Fruit fly (Drosophila melanogaster) whole organism, embryonic: ENCODE data around the gene CG32189.
A peak's percentile ranks its signal among the peaks of the same experiment; 100 is the strongest.

Source experiments
- Asciz ChIP-seq: fragments of 200-800 bp; sonication (Bioruptor generic); optimal IDR thresholded peaks from 2 replicates; lab custom pipeline; 2017; ENCODE audit warnings: missing biosample characterization, mild to moderate bottlenecking, missing genetic modification characterization, missing genetic modification reagents
- Bgb ChIP-seq: fragments of 200-800 bp; sonication (Bioruptor generic); IDR thresholded peaks from 2 replicates; pipeline ENCODE4 v1.3.6; 2022; ENCODE audit warnings: missing biosample characterization, missing genetic modification characterization; ENCODE audit not compliant: partially characterized antibody
- CG1024 ChIP-seq: fragments of 200-800 bp; sonication (Bioruptor generic); IDR thresholded peaks from 2 replicates; pipeline ENCODE4 v1.3.6; 2022; ENCODE audit warnings: missing biosample characterization, missing genetic modification characterization
- CG10979 ChIP-seq: fragments of 200-800 bp; sonication (Bioruptor generic); optimal IDR thresholded peaks from 2 replicates; lab custom pipeline; 2018; ENCODE audit warnings: missing biosample characterization, mild to moderate bottlenecking, missing genetic modification characterization, moderate library complexity
- CG12219 ChIP-seq: fragments of 200-800 bp; sonication (Bioruptor generic); optimal IDR thresholded peaks from 3 replicates; lab custom pipeline; 2018; ENCODE audit warnings: missing biosample characterization, mild to moderate bottlenecking, missing genetic modification characterization
- CG12299 ChIP-seq: fragments of 200-800 bp; sonication (Bioruptor generic); optimal IDR thresholded peaks from 2 replicates; lab custom pipeline; 2018; ENCODE audit warnings: missing biosample characterization, mild to moderate bottlenecking, missing genetic modification characterization
- CG14050 ChIP-seq: fragments of 200-800 bp; sonication (Bioruptor generic); IDR thresholded peaks from 3 replicates; pipeline ENCODE4 v1.3.6; 2022; ENCODE audit warnings: missing biosample characterization, missing genetic modification characterization
- CG14860 ChIP-seq: fragments of 200-800 bp; sonication (Bioruptor generic); IDR thresholded peaks from 3 replicates; pipeline ENCODE4 v1.3.6; 2022; ENCODE audit warnings: missing biosample characterization, missing genetic modification characterization; ENCODE audit not compliant: partially characterized antibody
- CG2120 ChIP-seq: fragments of 200-800 bp; sonication (Bioruptor generic); optimal IDR thresholded peaks from 3 replicates; lab custom pipeline; 2016; ENCODE audit warnings: missing biosample characterization, missing genetic modification characterization
- CG31388 ChIP-seq: fragments of 200-800 bp; sonication (Bioruptor generic); optimal IDR thresholded peaks from 2 replicates; lab custom pipeline; 2016; ENCODE audit warnings: missing biosample characterization, missing genetic modification characterization
- CG34422 ChIP-seq: fragments of 200-800 bp; sonication (Bioruptor generic); IDR thresholded peaks from 3 replicates; pipeline ENCODE4 v1.3.6; 2022; ENCODE audit warnings: missing biosample characterization, missing genetic modification characterization
- CG6654 ChIP-seq: fragments of 200-800 bp; sonication (Bioruptor generic); optimal IDR thresholded peaks from 2 replicates; lab custom pipeline; 2017; ENCODE audit warnings: missing biosample characterization, mild to moderate bottlenecking, missing genetic modification characterization
- CG7786 ChIP-seq: fragments of 200-800 bp; sonication (Bioruptor generic); optimal IDR thresholded peaks from 2 replicates; lab custom pipeline; 2016; ENCODE audit warnings: missing biosample characterization, missing genetic modification characterization
- CG8765 ChIP-seq: fragments of 200-800 bp; sonication (Bioruptor generic); IDR thresholded peaks from 2 replicates; pipeline ENCODE4 v1.3.6; 2022; ENCODE audit warnings: missing biosample characterization, missing genetic modification characterization
- CG8944 ChIP-seq: fragments of 200-800 bp; sonication (Bioruptor generic); optimal IDR thresholded peaks from 3 replicates; lab custom pipeline; 2016; ENCODE audit warnings: missing biosample characterization, missing genetic modification characterization
- Chrac-16 ChIP-seq: fragments of 200-800 bp; sonication (Bioruptor generic); optimal IDR thresholded peaks from 3 replicates; lab custom pipeline; 2016; ENCODE audit warnings: missing biosample characterization, missing genetic modification characterization
- Dll ChIP-seq: fragments of 200-800 bp; sonication (Bioruptor generic); IDR thresholded peaks from 4 replicates; pipeline ENCODE4 v1.3.6; 2022; ENCODE audit warnings: missing biosample characterization, missing genetic modification characterization; ENCODE audit not compliant: partially characterized antibody
- Dref ChIP-seq: fragments of 200-800 bp; sonication (Bioruptor generic); IDR thresholded peaks from 2 replicates; pipeline ENCODE4 v1.3.6; 2022; ENCODE audit warnings: missing biosample characterization, missing genetic modification characterization
- HLH3B ChIP-seq: fragments of 200-800 bp; sonication (Bioruptor generic); IDR thresholded peaks from 2 replicates; pipeline ENCODE4 v1.3.6; 2022; ENCODE audit warnings: missing biosample characterization, missing genetic modification characterization
- Kr ChIP-seq: fragments of 200-800 bp; sonication (Bioruptor generic); optimal IDR thresholded peaks from 2 replicates; lab custom pipeline; 2017; ENCODE audit warnings: missing biosample characterization, mild to moderate bottlenecking, missing genetic modification characterization
- Mad ChIP-seq: fragments of 200-800 bp; sonication (Bioruptor generic); optimal IDR thresholded peaks from 2 replicates; lab custom pipeline; 2016; ENCODE audit warnings: missing biosample characterization, missing genetic modification characterization
- Neu2 ChIP-seq: fragments of 200-800 bp; sonication (Bioruptor generic); optimal IDR thresholded peaks from 3 replicates; lab custom pipeline; 2016; ENCODE audit warnings: missing biosample characterization, missing genetic modification characterization, borderline replicate concordance
- NfI ChIP-seq: fragments of 200-800 bp; sonication (Bioruptor generic); optimal IDR thresholded peaks from 3 replicates; lab custom pipeline; 2018; ENCODE audit warnings: missing biosample characterization, mild to moderate bottlenecking, missing genetic modification characterization, moderate library complexity
- PHDP ChIP-seq: fragments of 200-800 bp; sonication (Bioruptor generic); optimal IDR thresholded peaks from 3 replicates; lab custom pipeline; 2018; ENCODE audit warnings: missing biosample characterization, mild to moderate bottlenecking, missing genetic modification characterization, moderate library complexity
- Rfx ChIP-seq: fragments of 200-800 bp; sonication (Bioruptor generic); IDR thresholded peaks from 2 replicates; pipeline ENCODE4 v1.3.6; 2022; ENCODE audit warnings: missing biosample characterization, missing genetic modification characterization
- Xrp1 ChIP-seq: fragments of 200-800 bp; sonication (Bioruptor generic); IDR thresholded peaks from 2 replicates; pipeline ENCODE4 v1.3.6; 2022; ENCODE audit warnings: missing biosample characterization, missing genetic modification characterization
- bigmax ChIP-seq: fragments of 200-800 bp; sonication (Bioruptor generic); optimal IDR thresholded peaks from 2 replicates; lab custom pipeline; 2018; ENCODE audit warnings: missing biosample characterization, mild to moderate bottlenecking, missing genetic modification characterization
- cato ChIP-seq: fragments of 200-800 bp; sonication (Bioruptor generic); optimal IDR thresholded peaks from 2 replicates; lab custom pipeline; 2016; ENCODE audit warnings: missing biosample characterization, missing genetic modification characterization, borderline replicate concordance
- dan ChIP-seq: fragments of 200-800 bp; sonication (Bioruptor generic); IDR thresholded peaks from 2 replicates; pipeline ENCODE4 v1.3.6; 2022; ENCODE audit warnings: missing biosample characterization, missing genetic modification characterization
- esg ChIP-seq: fragments of 200-800 bp; sonication (Bioruptor generic); conservative IDR thresholded peaks from 2 replicates; pipeline ENCODE4 v1.3.6; 2022; ENCODE audit warnings: missing biosample characterization, missing genetic modification characterization
- eve ChIP-seq, 2 experiments: fragments of >200 bp; optimal IDR thresholded peaks; 2 replicates each; lab custom pipeline; 2017; ENCODE audit warnings: missing biosample characterization in 2 of 2, missing genetic modification characterization in 2 of 2
- ewg ChIP-seq: fragments of 200-800 bp; sonication (Bioruptor generic); optimal IDR thresholded peaks from 3 replicates; lab custom pipeline; 2017; ENCODE audit warnings: mild to moderate bottlenecking, missing biosample characterization, missing genetic modification reagents, missing genetic modification characterization
- ftz-f1 ChIP-seq: fragments of 200-800 bp; sonication (Bioruptor generic); optimal IDR thresholded peaks from 2 replicates; lab custom pipeline; 2016; ENCODE audit warnings: missing biosample characterization, missing genetic modification characterization
- gsb ChIP-seq: fragments of 200-800 bp; sonication (Bioruptor generic); IDR thresholded peaks from 2 replicates; pipeline ENCODE4 v1.3.6; 2022; ENCODE audit warnings: missing biosample characterization, missing genetic modification characterization
- gsb-n ChIP-seq: fragments of 200-800 bp; sonication (Bioruptor generic); optimal IDR thresholded peaks from 3 replicates; lab custom pipeline; 2018; ENCODE audit warnings: missing biosample characterization, mild to moderate bottlenecking, missing genetic modification characterization
- lbe ChIP-seq: fragments of 200-800 bp; sonication (Bioruptor generic); optimal IDR thresholded peaks from 2 replicates; lab custom pipeline; 2016; ENCODE audit warnings: missing biosample characterization, mild to moderate bottlenecking, missing genetic modification characterization
- nau ChIP-seq: fragments of 200-800 bp; sonication (Bioruptor generic); optimal IDR thresholded peaks from 3 replicates; lab custom pipeline; 2017; ENCODE audit warnings: missing biosample characterization, mild to moderate bottlenecking, missing genetic modification characterization, missing genetic modification reagents
- nerfin-1 ChIP-seq: fragments of 200-800 bp; sonication (Bioruptor generic); optimal IDR thresholded peaks from 3 replicates; lab custom pipeline; 2019; ENCODE audit warnings: missing biosample characterization, mild to moderate bottlenecking, missing genetic modification characterization, moderate library complexity
- nmo ChIP-seq: fragments of 200-800 bp; sonication (Bioruptor generic); optimal IDR thresholded peaks from 2 replicates; lab custom pipeline; 2018; ENCODE audit warnings: missing biosample characterization, mild to moderate bottlenecking, missing genetic modification characterization, moderate library complexity
- odd ChIP-seq: fragments of 200-800 bp; sonication (Bioruptor generic); optimal IDR thresholded peaks from 2 replicates; lab custom pipeline; 2017; ENCODE audit warnings: missing biosample characterization, mild to moderate bottlenecking, missing genetic modification characterization
- pros ChIP-seq: fragments of 200-800 bp; sonication (Bioruptor generic); optimal IDR thresholded peaks from 3 replicates; lab custom pipeline; 2019; ENCODE audit warnings: missing biosample characterization, mild to moderate bottlenecking, missing genetic modification characterization, moderate library complexity
- row ChIP-seq: fragments of 200-800 bp; sonication (Bioruptor generic); IDR thresholded peaks from 3 replicates; pipeline ENCODE4 v1.3.6; 2022; ENCODE audit warnings: missing biosample characterization, missing genetic modification characterization
- salm ChIP-seq: fragments of 200-800 bp; sonication (Bioruptor generic); optimal IDR thresholded peaks from 2 replicates; lab custom pipeline; 2018; ENCODE audit warnings: missing biosample characterization, mild to moderate bottlenecking, missing genetic modification characterization
- sens ChIP-seq: fragments of 200-800 bp; sonication (Bioruptor generic); peaks from one replicate; lab custom pipeline; 2016; ENCODE audit warnings: missing biosample characterization, missing genetic modification characterization
- shn ChIP-seq: fragments of 200-800 bp; sonication (Bioruptor generic); optimal IDR thresholded peaks from 3 replicates; lab custom pipeline; 2016; ENCODE audit warnings: missing biosample characterization, missing genetic modification characterization
- sug ChIP-seq: fragments of 200-800 bp; optimal IDR thresholded peaks from 2 replicates; lab custom pipeline; 2019; ENCODE audit warnings: missing biosample characterization, mild to moderate bottlenecking, missing genetic modification characterization, moderate library complexity
- tll ChIP-seq, 2 experiments: fragments of 200-800 bp in 1 of 2; fragments of >200 bp in 1 of 2; sonication (Bioruptor generic) in 1 of 2; optimal IDR thresholded peaks; 2 replicates each; lab custom pipeline; 2017 to 2019; ENCODE audit warnings: missing biosample characterization in 2 of 2, missing genetic modification characterization in 2 of 2, mild to moderate bottlenecking in 1 of 2, moderate library complexity in 1 of 2
- unc-4 ChIP-seq: fragments of 200-800 bp; sonication (Bioruptor generic); IDR thresholded peaks from 2 replicates; pipeline ENCODE4 v1.3.6; 2022; ENCODE audit warnings: missing biosample characterization, missing genetic modification characterization; ENCODE audit not compliant: partially characterized antibody

Gene CG32189

dm6 chr3L:17856655-17857479 is 21.9 kb upstream of the CG32189 start, which contains the start of gene CG5535 (continued):
- TF ChIP-seq ftz-f1 (GFP tag; lab: Kevin White, UChicago) (no peak), CG8765 (GFP tag; lab: Robert Waterston, UW) (0 out of 2 replicates have a peak, but pooled peaks have one; percentile 17), gsb (GFP tag; lab: Robert Waterston, UW) (peak; percentile 7), shn (GFP tag; lab: Kevin White, UChicago) (peak; percentile 34), PHDP (tag; lab: Kevin White, UChicago) (peak; percentile 74), pros (peak; percentile 63), CG12299 (tag; lab: Kevin White, UChicago) (peak; percentile 47), Rfx (GFP tag; lab: Robert Waterston, UW) (peak; percentile 88), dan (GFP tag; lab: Robert Waterston, UW) (no peak), cato (peak; percentile 69), Bgb (GFP tag; lab: Robert Waterston, UW) (no peak), row (GFP tag; lab: Robert Waterston, UW) (peak; percentile 88), CG14860 (GFP tag; lab: Robert Waterston, UW) (no peak), salm (peak; percentile 60), CG7786 (GFP tag; lab: Kevin White, UChicago) (peak; percentile 42), CG8944 (GFP tag; lab: Kevin White, UChicago) (peak; percentile 47), odd (GFP tag; lab: Kevin White, UChicago) (peak; percentile 85), Asciz (GFP tag; lab: Kevin White, UChicago) (peak; percentile 69), Chrac-16 (peak; percentile 64), sug (tag; lab: Kevin White, UChicago) (peak; percentile 71), sens (GFP tag; lab: Kevin White, UChicago) (peak; percentile 84), Dref (GFP tag; lab: Robert Waterston, UW) (no peak), nerfin-1 (tag; lab: Kevin White, UChicago) (peak; percentile 83), CG10979 (tag; lab: Kevin White, UChicago) (peak; percentile 86), nmo (GFP tag; lab: Kevin White, UChicago) (peak; percentile 92), CG12219 (GFP tag; lab: Kevin White, UChicago) (peak; percentile 49), tll (GFP tag; optimal IDR thresholded peaks at IDR 0.05; lab: Kevin White, UChicago) (peak in 1 of 2 experiments; percentile 6), NfI (GFP tag; lab: Kevin White, UChicago) (peak; percentile 78), Neu2 (GFP tag; lab: Kevin White, UChicago) (no peak), CG31388 (GFP tag; lab: Kevin White, UChicago) (no peak), CG34422 (GFP tag; lab: Robert Waterston, UW) (peak; percentile 62), unc-4 (GFP tag; lab: Robert Waterston, UW) (no peak), lbe (GFP tag; lab: Kevin White, UChicago) (no peak), CG1024 (peak; percentile 64; the same call in 1 of the 2 replicates), Kr (GFP tag; lab: Kevin White, UChicago) (no peak), Dll (GFP tag; lab: Robert Waterston, UW) (no peak), eve (GFP tag; optimal IDR thresholded peaks at IDR 0.05; lab: Kevin White, UChicago) (no peak), Mad (GFP tag; lab: Kevin White, UChicago) (peak; percentile 7), bigmax (GFP tag; lab: Kevin White, UChicago) (no peak), gsb-n (tag; lab: Kevin White, UChicago) (peak; percentile 59), CG14050 (GFP tag; lab: Robert Waterston, UW) (peak; percentile 29; the same call in 2 of the 3 replicates), Xrp1 (GFP tag; lab: Robert Waterston, UW) (peak; percentile 63), esg (GFP tag; lab: Robert Waterston, UW) (peak; percentile 61), nau (GFP tag; lab: Kevin White, UChicago) (no peak), ewg (GFP tag; lab: Kevin White, UChicago) (peak; percentile 63), HLH3B (GFP tag; lab: Robert Waterston, UW) (peak; percentile 45; the same call in 1 of the 2 replicates), CG2120 (GFP tag; lab: Kevin White, UChicago) (peak; percentile 74), CG6654 (GFP tag; lab: Kevin White, UChicago) (peak; percentile 26)
